Fruit fly (Drosophila melanogaster) whole organism, prepupa: ENCODE data around the gene mwh.
A peak's percentile ranks its signal among the peaks of the same experiment; 100 is the strongest.

Source experiments
- Blimp-1 ChIP-seq: fragments of 200-800 bp; sonication (Bioruptor generic); optimal IDR thresholded peaks from 3 replicates; lab custom pipeline; 2017; ENCODE audit warnings: missing biosample characterization, missing genetic modification characterization, mild to moderate bottlenecking, moderate library complexity, missing genetic modification reagents
- CG10631 ChIP-seq: fragments of 200-800 bp; sonication (Bioruptor generic); optimal IDR thresholded peaks from 2 replicates; lab custom pipeline; 2016; ENCODE audit warnings: missing biosample characterization, missing genetic modification characterization
- CG11762 ChIP-seq: fragments of 200-800 bp; sonication (Bioruptor generic); optimal IDR thresholded peaks from 3 replicates; lab custom pipeline; 2016; ENCODE audit warnings: missing biosample characterization, missing genetic modification characterization; ENCODE audit not compliant: insufficient read depth
- CG11902 ChIP-seq: fragments of 200-800 bp; sonication (Bioruptor generic); optimal IDR thresholded peaks from 3 replicates; lab custom pipeline; 2016; ENCODE audit warnings: missing biosample characterization, missing genetic modification characterization
- CG15336 ChIP-seq: fragments of 200-800 bp; sonication (Bioruptor generic); IDR thresholded peaks from 2 replicates; pipeline ENCODE4 v1.3.6; 2022; ENCODE audit warnings: missing biosample characterization, missing genetic modification characterization
- CG1621 ChIP-seq: fragments of 200-800 bp; sonication (Bioruptor generic); optimal IDR thresholded peaks from 3 replicates; lab custom pipeline; 2018; ENCODE audit warnings: missing biosample characterization, mild to moderate bottlenecking, missing genetic modification characterization
- CG16779 ChIP-seq: fragments of 200-800 bp; sonication (Bioruptor generic); optimal IDR thresholded peaks from 3 replicates; lab custom pipeline; 2017; ENCODE audit warnings: missing biosample characterization, mild to moderate bottlenecking, missing genetic modification characterization
- CG31627 ChIP-seq: fragments of 200-800 bp; sonication (Bioruptor generic); optimal IDR thresholded peaks from 3 replicates; lab custom pipeline; 2016; ENCODE audit warnings: missing biosample characterization, missing genetic modification characterization
- CG32006 ChIP-seq: fragments of 200-800 bp; sonication (Bioruptor generic); optimal IDR thresholded peaks from 3 replicates; lab custom pipeline; 2017; ENCODE audit warnings: missing biosample characterization, mild to moderate bottlenecking, missing genetic modification characterization
- CG34406 ChIP-seq: fragments of 200-800 bp; sonication (Bioruptor generic); optimal IDR thresholded peaks from 3 replicates; lab custom pipeline; 2016; ENCODE audit warnings: missing biosample characterization, missing genetic modification characterization
- CG6163 ChIP-seq: fragments of 200-800 bp; sonication (Bioruptor generic); IDR thresholded peaks from 3 replicates; pipeline ENCODE4 v1.3.6; 2022; ENCODE audit warnings: missing biosample characterization, missing genetic modification characterization
- CG6792 ChIP-seq: fragments of 200-800 bp; sonication (Bioruptor generic); optimal IDR thresholded peaks from 3 replicates; lab custom pipeline; 2016; ENCODE audit warnings: missing biosample characterization, missing genetic modification characterization
- CG7368 ChIP-seq: fragments of 200-800 bp; sonication (Bioruptor generic); optimal IDR thresholded peaks from 3 replicates; lab custom pipeline; 2016; ENCODE audit warnings: missing biosample characterization, missing genetic modification characterization
- CG8119 ChIP-seq: fragments of 200-800 bp; sonication (Bioruptor generic); IDR thresholded peaks from 3 replicates; pipeline ENCODE4 v1.3.6; 2022; ENCODE audit warnings: missing biosample characterization, missing genetic modification characterization
- CG8319 ChIP-seq: fragments of 200-800 bp; sonication (Bioruptor generic); optimal IDR thresholded peaks from 3 replicates; lab custom pipeline; 2016; ENCODE audit warnings: missing biosample characterization, missing genetic modification characterization
- CG8632 ChIP-seq: fragments of 200-800 bp; sonication (Bioruptor generic); optimal IDR thresholded peaks from 3 replicates; lab custom pipeline; 2016; ENCODE audit warnings: missing biosample characterization, missing genetic modification characterization
- CG9139 ChIP-seq: fragments of 200-800 bp; sonication (Bioruptor generic); optimal IDR thresholded peaks from 3 replicates; lab custom pipeline; 2017; ENCODE audit warnings: missing biosample characterization, mild to moderate bottlenecking, missing genetic modification characterization
- Eip75B ChIP-seq: fragments of 200-800 bp; sonication (Bioruptor generic); optimal IDR thresholded peaks from 3 replicates; lab custom pipeline; 2016; ENCODE audit warnings: missing biosample characterization, missing genetic modification characterization
- Eip78C ChIP-seq: fragments of 200-800 bp; sonication (Bioruptor generic); peaks from one replicate; lab custom pipeline; 2016; ENCODE audit warnings: missing biosample characterization, missing genetic modification characterization
- Eip93F ChIP-seq: fragments of 200-800 bp; sonication (Bioruptor generic); optimal IDR thresholded peaks from 2 replicates; lab custom pipeline; 2016; ENCODE audit warnings: missing biosample characterization, mild to moderate bottlenecking, missing genetic modification characterization
- Ets21C ChIP-seq: fragments of 200-800 bp; sonication (Bioruptor generic); optimal IDR thresholded peaks from 3 replicates; lab custom pipeline; 2016; ENCODE audit warnings: missing biosample characterization, missing genetic modification characterization
- Ets96B ChIP-seq: fragments of 200-800 bp; optimal IDR thresholded peaks from 2 replicates; lab custom pipeline; 2019; ENCODE audit warnings: missing biosample characterization, mild to moderate bottlenecking, missing genetic modification characterization, moderate library complexity
- Hr39 ChIP-seq: fragments of 200-800 bp; sonication (Bioruptor generic); optimal IDR thresholded peaks from 2 replicates; lab custom pipeline; 2016; ENCODE audit warnings: missing biosample characterization, missing genetic modification characterization
- Hr4 ChIP-seq: fragments of 200-800 bp; sonication (Bioruptor generic); optimal IDR thresholded peaks from 3 replicates; lab custom pipeline; 2016; ENCODE audit warnings: missing biosample characterization, missing genetic modification characterization
- Lpt ChIP-seq: fragments of 200-800 bp; sonication (Bioruptor generic); optimal IDR thresholded peaks from 3 replicates; lab custom pipeline; 2016; ENCODE audit warnings: missing biosample characterization, missing genetic modification characterization
- Met ChIP-seq: fragments of 200-800 bp; sonication (Bioruptor generic); optimal IDR thresholded peaks from 3 replicates; lab custom pipeline; 2016; ENCODE audit warnings: missing biosample characterization, missing genetic modification characterization
- OdsH ChIP-seq: fragments of 200-800 bp; sonication (Bioruptor generic); optimal IDR thresholded peaks from 3 replicates; lab custom pipeline; 2016; ENCODE audit warnings: missing biosample characterization, missing genetic modification characterization
- Smox ChIP-seq: fragments of 200-800 bp; sonication (Bioruptor generic); optimal IDR thresholded peaks from 3 replicates; lab custom pipeline; 2016; ENCODE audit warnings: missing biosample characterization, missing genetic modification characterization
- Sox102F ChIP-seq: fragments of 200-800 bp; sonication (Bioruptor generic); optimal IDR thresholded peaks from 2 replicates; lab custom pipeline; 2016; ENCODE audit warnings: missing biosample characterization, mild to moderate bottlenecking, missing genetic modification characterization
- Sox14 ChIP-seq: fragments of 200-800 bp; sonication (Bioruptor generic); optimal IDR thresholded peaks from 3 replicates; lab custom pipeline; 2016; ENCODE audit warnings: missing biosample characterization, missing genetic modification characterization
- Sox15 ChIP-seq: fragments of 200-800 bp; sonication (Bioruptor generic); optimal IDR thresholded peaks from 3 replicates; lab custom pipeline; 2016; ENCODE audit warnings: missing biosample characterization, missing genetic modification characterization
- acj6 ChIP-seq: fragments of 200-800 bp; sonication (Bioruptor generic); optimal IDR thresholded peaks from 3 replicates; lab custom pipeline; 2016; ENCODE audit warnings: missing biosample characterization, missing genetic modification characterization
- cyc ChIP-seq: fragments of 200-800 bp; sonication (Bioruptor generic); optimal IDR thresholded peaks from 3 replicates; lab custom pipeline; 2016; ENCODE audit warnings: missing biosample characterization, missing genetic modification characterization
- dsx ChIP-seq: fragments of 200-800 bp; optimal IDR thresholded peaks from 3 replicates; lab custom pipeline; 2019; ENCODE audit warnings: missing biosample characterization, mild to moderate bottlenecking, missing genetic modification characterization, moderate library complexity; ENCODE audit not compliant: poor library complexity, severe bottlenecking
- eg ChIP-seq: fragments of 200-800 bp; sonication (Bioruptor generic); IDR thresholded peaks from 3 replicates; pipeline ENCODE4 v1.3.6; 2022; ENCODE audit warnings: missing biosample characterization, missing genetic modification characterization
- esn ChIP-seq: fragments of 200-800 bp; sonication (Bioruptor generic); optimal IDR thresholded peaks from 2 replicates; lab custom pipeline; 2016; ENCODE audit warnings: missing biosample characterization, mild to moderate bottlenecking, missing genetic modification characterization, moderate library complexity
- fd59A ChIP-seq: fragments of 200-800 bp; sonication (Bioruptor generic); optimal IDR thresholded peaks from 2 replicates; lab custom pipeline; 2017; ENCODE audit warnings: missing biosample characterization, mild to moderate bottlenecking, missing genetic modification characterization, missing genetic modification reagents
- fd85E ChIP-seq: fragments of 200-800 bp; sonication (Bioruptor generic); optimal IDR thresholded peaks from 3 replicates; lab custom pipeline; 2016; ENCODE audit warnings: missing biosample characterization, missing genetic modification characterization
- net ChIP-seq: fragments of 200-800 bp; sonication (Bioruptor generic); optimal IDR thresholded peaks from 3 replicates; lab custom pipeline; 2016; ENCODE audit warnings: missing biosample characterization, missing genetic modification characterization
- pdm3 ChIP-seq: fragments of 200-800 bp; sonication (Bioruptor generic); optimal IDR thresholded peaks from 3 replicates; lab custom pipeline; 2016; ENCODE audit warnings: missing biosample characterization, missing genetic modification characterization
- salr ChIP-seq, 2 experiments: fragments of 200-800 bp; sonication (Bioruptor generic); optimal IDR thresholded peaks; 3 replicates each; lab custom pipeline; 2016 to 2018; ENCODE audit warnings: missing biosample characterization in 2 of 2, missing genetic modification characterization in 2 of 2, mild to moderate bottlenecking in 1 of 2
- ss ChIP-seq, 2 experiments: fragments of 200-800 bp; sonication (Bioruptor generic); optimal IDR thresholded peaks; 2 replicates in 1 of 2; 3 replicates in 1 of 2; lab custom pipeline; 2017 to 2018; ENCODE audit warnings: mild to moderate bottlenecking in 2 of 2, missing biosample characterization in 2 of 2, missing genetic modification characterization in 2 of 2, moderate library complexity in 1 of 2
- svp ChIP-seq: fragments of 200-800 bp; sonication (Bioruptor generic); peaks from one replicate; lab custom pipeline; 2016; ENCODE audit warnings: missing biosample characterization, missing genetic modification characterization
- vri ChIP-seq: fragments of 200-800 bp; sonication (Bioruptor generic); optimal IDR thresholded peaks from 3 replicates; lab custom pipeline; 2016; ENCODE audit warnings: missing biosample characterization, mild to moderate bottlenecking, missing genetic modification characterization

The mwh gene

DNA sequence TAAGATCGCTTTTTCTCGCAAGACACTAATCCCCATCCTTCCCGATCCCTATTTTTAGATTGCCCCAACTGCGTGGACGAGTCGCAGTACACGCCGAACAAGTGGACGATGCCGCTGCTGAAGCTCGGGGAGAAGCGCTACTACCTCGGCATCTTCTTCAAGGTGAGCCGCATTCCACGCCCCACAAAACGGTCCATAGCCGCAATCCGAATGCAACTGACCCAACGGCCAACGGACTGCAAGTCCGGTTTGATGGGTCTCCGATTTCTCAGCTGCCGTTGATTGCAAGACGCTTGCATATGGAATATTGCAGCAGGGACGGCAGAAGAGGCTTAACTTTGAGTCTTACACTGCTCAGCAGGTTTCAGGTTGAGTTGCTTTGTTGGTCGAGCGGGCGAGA is 68.4 kb downstream of the mwh start:
- peak; percentile 72 for TF ChIP-seq Eip75B (GFP tag; lab: Kevin White, UChicago)
- TF ChIP-seq net = no peak
- TF ChIP-seq CG8319 (GFP tag; lab: Kevin White, UChicago) = no peak
- no peak for TF ChIP-seq cyc
- peak; percentile 13 for TF ChIP-seq svp (GFP tag; lab: Kevin White, UChicago)
- TF ChIP-seq CG32006 (GFP tag; lab: Kevin White, UChicago) = peak; percentile 1
- no peak for TF ChIP-seq Eip93F
- TF ChIP-seq dsx = peak; percentile 18
- TF ChIP-seq CG1621 (tag; lab: Kevin White, UChicago) = peak; percentile 74
- peak; percentile 25 for TF ChIP-seq Eip78C (GFP tag; lab: Kevin White, UChicago)
- no peak for TF ChIP-seq CG7368 (GFP tag; lab: Kevin White, UChicago)

DNA sequence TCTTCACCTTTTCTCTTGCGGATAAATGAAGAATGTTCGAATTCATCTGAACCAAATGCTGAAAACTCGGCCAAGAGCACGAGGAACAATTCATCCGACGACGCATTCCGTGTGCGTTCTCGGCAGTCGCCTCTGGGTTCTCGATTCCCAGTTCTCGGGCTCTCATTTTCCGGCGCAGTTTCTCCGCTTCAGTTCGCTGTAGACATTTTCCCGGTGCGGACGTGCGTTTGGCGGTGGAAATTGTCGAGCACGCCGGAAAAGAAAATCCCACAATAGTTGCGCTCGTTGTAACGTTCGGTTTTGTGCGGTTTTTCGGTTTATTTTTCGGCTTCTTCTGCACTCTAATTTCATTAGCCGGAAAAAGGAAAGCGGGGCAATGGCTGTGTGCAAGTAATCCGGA is 75.2 kb downstream of the mwh start, which contains the start of gene CG32333:
Gene CG32333 (plus strand): TSS at position 190 of the 400 bp plus-strand sequence.
- TF ChIP-seq Eip75B (GFP tag; lab: Kevin White, UChicago) (no peak), Hr4 (GFP tag; lab: Kevin White, UChicago) (no peak), dsx (no peak), CG31627 (GFP tag; lab: Kevin White, UChicago) (no peak), CG7368 (GFP tag; lab: Kevin White, UChicago) (no peak), Sox15 (no peak), pdm3 (GFP tag; lab: Kevin White, UChicago) (no peak), CG16779 (tag; lab: Kevin White, UChicago) (no peak)
- TF ChIP-seq, all 60 proteins: peak for 0

DNA sequence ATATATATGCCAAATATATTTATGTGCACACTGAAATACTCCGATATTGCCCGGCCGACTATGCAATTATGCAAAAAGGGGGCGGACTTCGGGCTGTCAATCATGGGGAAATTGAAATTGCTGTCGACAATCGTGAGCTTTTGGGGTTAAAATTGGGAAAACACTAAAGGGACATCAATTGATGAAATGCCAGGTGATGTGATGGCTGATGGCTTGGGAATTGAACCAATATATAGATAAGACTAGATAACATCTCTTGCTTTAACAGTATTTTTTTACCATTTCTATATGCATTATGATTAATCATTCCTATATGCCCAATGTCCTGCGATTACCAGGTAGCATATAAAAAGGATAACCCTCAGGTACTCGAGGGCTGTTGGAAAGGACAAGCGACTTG is 77.4 kb downstream of the mwh start:
- TF ChIP-seq Ets21C (GFP tag; lab: Kevin White, UChicago) (no peak), Eip78C (GFP tag; lab: Kevin White, UChicago) (peak; percentile 57), Ets96B (tag; lab: Kevin White, UChicago) (no peak), Hr4 (GFP tag; lab: Kevin White, UChicago) (no peak), CG9139 (GFP tag; lab: Kevin White, UChicago) (no peak), CG15336 (GFP tag; lab: Robert Waterston, UW) (no peak), esn (GFP tag; lab: Kevin White, UChicago) (no peak), fd59A (GFP tag; lab: Kevin White, UChicago) (no peak), svp (GFP tag; lab: Kevin White, UChicago) (peak; percentile 68), cyc (no peak), fd85E (GFP tag; lab: Kevin White, UChicago) (no peak)

DNA sequence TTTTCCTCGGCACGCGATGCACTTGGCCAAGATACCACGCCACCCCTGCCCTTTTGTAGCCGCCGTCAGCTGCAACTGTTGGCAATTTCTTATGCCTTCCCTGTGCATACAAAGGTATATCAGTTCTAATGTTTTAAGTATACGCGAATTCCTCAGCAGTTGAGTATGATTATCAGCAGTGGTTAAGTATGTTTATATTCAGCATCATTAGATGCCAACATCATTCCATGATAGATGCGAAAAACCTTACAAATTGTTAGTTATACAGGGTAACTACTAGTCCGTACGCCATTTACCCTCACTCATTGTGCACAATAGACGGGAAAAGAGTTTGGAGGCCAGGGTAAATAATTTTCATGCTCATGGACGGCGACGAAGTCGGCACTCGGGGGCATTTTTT is 79.1 kb downstream of the mwh start:
- TF ChIP-seq fd59A (GFP tag; lab: Kevin White, UChicago) (peak; percentile 27), CG16779 (tag; lab: Kevin White, UChicago) (no peak), CG8119 (peak; percentile 61), esn (GFP tag; lab: Kevin White, UChicago) (no peak), CG7368 (GFP tag; lab: Kevin White, UChicago) (no peak), Sox14 (GFP tag; lab: Kevin White, UChicago) (peak; percentile 45), CG6792 (no peak), Sox102F (peak; percentile 7), CG1621 (tag; lab: Kevin White, UChicago) (peak; percentile 8), salr (GFP tag; optimal IDR thresholded peaks at IDR 0.05; lab: Kevin White, UChicago) (peak; percentile 15 to 22), CG15336 (GFP tag; lab: Robert Waterston, UW) (peak; percentile 62), net (peak; percentile 21), CG11762 (GFP tag; lab: Kevin White, UChicago) (no peak), ss (GFP tag; optimal IDR thresholded peaks at IDR 0.05; lab: Kevin White, UChicago) (peak; percentile 3 to 15), eg (GFP tag; lab: Robert Waterston, UW) (peak; percentile 55; the same call in 2 of the 3 replicates), CG6163 (GFP tag; lab: Robert Waterston, UW) (peak; percentile 58; the same call in 2 of the 3 replicates), Hr39 (GFP tag; lab: Kevin White, UChicago) (peak; percentile 27), Sox15 (no peak), acj6 (peak; percentile 56), CG11902 (no peak), CG8632 (GFP tag; lab: Kevin White, UChicago) (peak; percentile 6), pdm3 (GFP tag; lab: Kevin White, UChicago) (peak; percentile 62), Smox (peak; percentile 4), OdsH (peak; percentile 47), vri (GFP tag; lab: Kevin White, UChicago) (no peak), CG10631 (peak; percentile 21), CG31627 (GFP tag; lab: Kevin White, UChicago) (peak; percentile 4), Blimp-1 (GFP tag; lab: Kevin White, UChicago) (no peak), Lpt (GFP tag; lab: Kevin White, UChicago) (peak; percentile 16), Met (GFP tag; lab: Kevin White, UChicago) (peak; percentile 1), CG34406 (GFP tag; lab: Kevin White, UChicago) (peak; percentile 17), Hr4 (GFP tag; lab: Kevin White, UChicago) (peak; percentile 52)
